Fruit fly (Drosophila melanogaster) whole organism, prepupa: ENCODE results near the gene Task7.

ENCODE experiments used
- Blimp-1 ChIP-seq: fragments of 200-800 bp; sonication (Bioruptor generic); optimal IDR thresholded peaks from 3 replicates; lab custom pipeline; 2017; ENCODE audit warnings: missing biosample characterization, missing genetic modification characterization, mild to moderate bottlenecking, moderate library complexity, missing genetic modification reagents
- CG10631 ChIP-seq: fragments of 200-800 bp; sonication (Bioruptor generic); optimal IDR thresholded peaks from 2 replicates; lab custom pipeline; 2016; ENCODE audit warnings: missing biosample characterization, missing genetic modification characterization
- CG11902 ChIP-seq: fragments of 200-800 bp; sonication (Bioruptor generic); optimal IDR thresholded peaks from 3 replicates; lab custom pipeline; 2016; ENCODE audit warnings: missing biosample characterization, missing genetic modification characterization
- CG15336 ChIP-seq: fragments of 200-800 bp; sonication (Bioruptor generic); IDR thresholded peaks from 2 replicates; pipeline ENCODE4 v1.3.6; 2022; ENCODE audit warnings: missing biosample characterization, missing genetic modification characterization
- CG1621 ChIP-seq: fragments of 200-800 bp; sonication (Bioruptor generic); optimal IDR thresholded peaks from 3 replicates; lab custom pipeline; 2018; ENCODE audit warnings: missing biosample characterization, mild to moderate bottlenecking, missing genetic modification characterization
- CG31627 ChIP-seq: fragments of 200-800 bp; sonication (Bioruptor generic); optimal IDR thresholded peaks from 3 replicates; lab custom pipeline; 2016; ENCODE audit warnings: missing biosample characterization, missing genetic modification characterization
- CG34406 ChIP-seq: fragments of 200-800 bp; sonication (Bioruptor generic); optimal IDR thresholded peaks from 3 replicates; lab custom pipeline; 2016; ENCODE audit warnings: missing biosample characterization, missing genetic modification characterization
- CG3919 ChIP-seq: fragments of 200-800 bp; sonication (Bioruptor generic); optimal IDR thresholded peaks from 3 replicates; lab custom pipeline; 2016; ENCODE audit warnings: missing biosample characterization, missing genetic modification characterization
- CG6163 ChIP-seq: fragments of 200-800 bp; sonication (Bioruptor generic); IDR thresholded peaks from 3 replicates; pipeline ENCODE4 v1.3.6; 2022; ENCODE audit warnings: missing biosample characterization, missing genetic modification characterization
- CG6792 ChIP-seq: fragments of 200-800 bp; sonication (Bioruptor generic); optimal IDR thresholded peaks from 3 replicates; lab custom pipeline; 2016; ENCODE audit warnings: missing biosample characterization, missing genetic modification characterization
- CG6808 ChIP-seq: fragments of 200-800 bp; sonication (Bioruptor generic); optimal IDR thresholded peaks from 3 replicates; lab custom pipeline; 2017; ENCODE audit warnings: missing biosample characterization, missing genetic modification characterization, mild to moderate bottlenecking, moderate library complexity, missing genetic modification reagents
- CG8119 ChIP-seq: fragments of 200-800 bp; sonication (Bioruptor generic); IDR thresholded peaks from 3 replicates; pipeline ENCODE4 v1.3.6; 2022; ENCODE audit warnings: missing biosample characterization, missing genetic modification characterization
- CG8632 ChIP-seq: fragments of 200-800 bp; sonication (Bioruptor generic); optimal IDR thresholded peaks from 3 replicates; lab custom pipeline; 2016; ENCODE audit warnings: missing biosample characterization, missing genetic modification characterization
- CG9139 ChIP-seq: fragments of 200-800 bp; sonication (Bioruptor generic); optimal IDR thresholded peaks from 3 replicates; lab custom pipeline; 2017; ENCODE audit warnings: missing biosample characterization, mild to moderate bottlenecking, missing genetic modification characterization
- Eip75B ChIP-seq: fragments of 200-800 bp; sonication (Bioruptor generic); optimal IDR thresholded peaks from 3 replicates; lab custom pipeline; 2016; ENCODE audit warnings: missing biosample characterization, missing genetic modification characterization
- Eip78C ChIP-seq: fragments of 200-800 bp; sonication (Bioruptor generic); peaks from one replicate; lab custom pipeline; 2016; ENCODE audit warnings: missing biosample characterization, missing genetic modification characterization
- Eip93F ChIP-seq: fragments of 200-800 bp; sonication (Bioruptor generic); optimal IDR thresholded peaks from 2 replicates; lab custom pipeline; 2016; ENCODE audit warnings: missing biosample characterization, mild to moderate bottlenecking, missing genetic modification characterization
- Ets21C ChIP-seq: fragments of 200-800 bp; sonication (Bioruptor generic); optimal IDR thresholded peaks from 3 replicates; lab custom pipeline; 2016; ENCODE audit warnings: missing biosample characterization, missing genetic modification characterization
- Ets96B ChIP-seq: fragments of 200-800 bp; optimal IDR thresholded peaks from 2 replicates; lab custom pipeline; 2019; ENCODE audit warnings: missing biosample characterization, mild to moderate bottlenecking, missing genetic modification characterization, moderate library complexity
- Gug ChIP-seq: fragments of 200-800 bp; sonication (Bioruptor generic); IDR thresholded peaks from 2 replicates; pipeline ENCODE4 v1.3.6; 2022; ENCODE audit warnings: missing biosample characterization, missing genetic modification characterization
- Hr38 ChIP-seq: sonication (Bioruptor generic); optimal IDR thresholded peaks from 2 replicates; lab custom pipeline; 2016; ENCODE audit warnings: missing biosample characterization, missing genetic modification characterization
- Hr39 ChIP-seq: fragments of 200-800 bp; sonication (Bioruptor generic); optimal IDR thresholded peaks from 2 replicates; lab custom pipeline; 2016; ENCODE audit warnings: missing biosample characterization, missing genetic modification characterization
- Hr4 ChIP-seq: fragments of 200-800 bp; sonication (Bioruptor generic); optimal IDR thresholded peaks from 3 replicates; lab custom pipeline; 2016; ENCODE audit warnings: missing biosample characterization, missing genetic modification characterization
- Met ChIP-seq: fragments of 200-800 bp; sonication (Bioruptor generic); optimal IDR thresholded peaks from 3 replicates; lab custom pipeline; 2016; ENCODE audit warnings: missing biosample characterization, missing genetic modification characterization
- OdsH ChIP-seq: fragments of 200-800 bp; sonication (Bioruptor generic); optimal IDR thresholded peaks from 3 replicates; lab custom pipeline; 2016; ENCODE audit warnings: missing biosample characterization, missing genetic modification characterization
- Smox ChIP-seq: fragments of 200-800 bp; sonication (Bioruptor generic); optimal IDR thresholded peaks from 3 replicates; lab custom pipeline; 2016; ENCODE audit warnings: missing biosample characterization, missing genetic modification characterization
- Sox102F ChIP-seq: fragments of 200-800 bp; sonication (Bioruptor generic); optimal IDR thresholded peaks from 2 replicates; lab custom pipeline; 2016; ENCODE audit warnings: missing biosample characterization, mild to moderate bottlenecking, missing genetic modification characterization
- Sox14 ChIP-seq: fragments of 200-800 bp; sonication (Bioruptor generic); optimal IDR thresholded peaks from 3 replicates; lab custom pipeline; 2016; ENCODE audit warnings: missing biosample characterization, missing genetic modification characterization
- Sox15 ChIP-seq: fragments of 200-800 bp; sonication (Bioruptor generic); optimal IDR thresholded peaks from 3 replicates; lab custom pipeline; 2016; ENCODE audit warnings: missing biosample characterization, missing genetic modification characterization
- achi ChIP-seq: fragments of 200-800 bp; sonication (Bioruptor generic); optimal IDR thresholded peaks from 3 replicates; lab custom pipeline; 2016; ENCODE audit warnings: missing biosample characterization, missing genetic modification characterization
- acj6 ChIP-seq: fragments of 200-800 bp; sonication (Bioruptor generic); optimal IDR thresholded peaks from 3 replicates; lab custom pipeline; 2016; ENCODE audit warnings: missing biosample characterization, missing genetic modification characterization
- cyc ChIP-seq: fragments of 200-800 bp; sonication (Bioruptor generic); optimal IDR thresholded peaks from 3 replicates; lab custom pipeline; 2016; ENCODE audit warnings: missing biosample characterization, missing genetic modification characterization
- eg ChIP-seq: fragments of 200-800 bp; sonication (Bioruptor generic); IDR thresholded peaks from 3 replicates; pipeline ENCODE4 v1.3.6; 2022; ENCODE audit warnings: missing biosample characterization, missing genetic modification characterization
- esn ChIP-seq: fragments of 200-800 bp; sonication (Bioruptor generic); optimal IDR thresholded peaks from 2 replicates; lab custom pipeline; 2016; ENCODE audit warnings: missing biosample characterization, mild to moderate bottlenecking, missing genetic modification characterization, moderate library complexity
- fd59A ChIP-seq: fragments of 200-800 bp; sonication (Bioruptor generic); optimal IDR thresholded peaks from 2 replicates; lab custom pipeline; 2017; ENCODE audit warnings: missing biosample characterization, mild to moderate bottlenecking, missing genetic modification characterization, missing genetic modification reagents
- fd85E ChIP-seq: fragments of 200-800 bp; sonication (Bioruptor generic); optimal IDR thresholded peaks from 3 replicates; lab custom pipeline; 2016; ENCODE audit warnings: missing biosample characterization, missing genetic modification characterization
- fkh ChIP-seq: fragments of 200-800 bp; sonication (Bioruptor generic); optimal IDR thresholded peaks from 3 replicates; lab custom pipeline; 2017; ENCODE audit warnings: missing biosample characterization, mild to moderate bottlenecking, missing genetic modification characterization, moderate library complexity
- lz ChIP-seq: fragments of 200-800 bp; sonication (Bioruptor generic); optimal IDR thresholded peaks from 3 replicates; lab custom pipeline; 2016; ENCODE audit warnings: missing biosample characterization, missing genetic modification characterization
- svp ChIP-seq: fragments of 200-800 bp; sonication (Bioruptor generic); peaks from one replicate; lab custom pipeline; 2016; ENCODE audit warnings: missing biosample characterization, missing genetic modification characterization
- topi ChIP-seq: fragments of 200-800 bp; sonication (Bioruptor generic); optimal IDR thresholded peaks from 3 replicates; lab custom pipeline; 2016; ENCODE audit warnings: missing biosample characterization, missing genetic modification characterization
- vri ChIP-seq: fragments of 200-800 bp; sonication (Bioruptor generic); optimal IDR thresholded peaks from 3 replicates; lab custom pipeline; 2016; ENCODE audit warnings: missing biosample characterization, mild to moderate bottlenecking, missing genetic modification characterization

The Task7 gene

dm6 chr3R:9430344-9431253 is 18.5 kb upstream of the Task7 start (continued):
- peak; percentile 27 for TF ChIP-seq OdsH (GFP tag; lab: Kevin White, UChicago)
- no peak for TF ChIP-seq Ets21C (GFP tag; lab: Kevin White, UChicago)
- peak; percentile 45; the same call in 1 of the 3 replicates for TF ChIP-seq CG8119 (GFP tag; lab: Robert Waterston, UW)
- no peak for TF ChIP-seq CG6792
- no peak for TF ChIP-seq Hr38
- TF ChIP-seq CG34406 (GFP tag; lab: Kevin White, UChicago): no peak
- TF ChIP-seq Sox15: no peak
- peak; percentile 26; the same call in 1 of the 2 replicates for TF ChIP-seq Gug (GFP tag; lab: Robert Waterston, UW)

dm6 chr3R:9428988-9429387 is 16.9 kb upstream of the Task7 start:
- TF ChIP-seq CG6163: peak; percentile 52; the same call in 2 of the 3 replicates
- TF ChIP-seq acj6 (GFP tag; lab: Kevin White, UChicago): peak; percentile 19
- TF ChIP-seq CG31627: peak; percentile 60
- peak; percentile 90 for TF ChIP-seq Eip93F (GFP tag; lab: Kevin White, UChicago)
- TF ChIP-seq fd85E: no peak
- TF ChIP-seq CG8632: no peak
- TF ChIP-seq Sox14 (GFP tag; lab: Kevin White, UChicago): peak; percentile 60
- peak; percentile 39 for TF ChIP-seq achi
- TF ChIP-seq vri (GFP tag; lab: Kevin White, UChicago): peak; percentile 96
- TF ChIP-seq Sox102F: peak; percentile 61
- TF ChIP-seq OdsH (GFP tag; lab: Kevin White, UChicago): peak; percentile 7
- TF ChIP-seq Hr39 (GFP tag; lab: Kevin White, UChicago): peak; percentile 66
- peak; percentile 75 for TF ChIP-seq fkh
- no peak for TF ChIP-seq CG1621 (tag; lab: Kevin White, UChicago)
- TF ChIP-seq eg (GFP tag; lab: Robert Waterston, UW): no peak
- TF ChIP-seq Eip75B (GFP tag; lab: Kevin White, UChicago): no peak
- no peak for TF ChIP-seq fd59A
- peak; percentile 56 for TF ChIP-seq topi
- peak; percentile 60 for TF ChIP-seq cyc (GFP tag; lab: Kevin White, UChicago)
- no peak for TF ChIP-seq CG11902 (GFP tag; lab: Kevin White, UChicago)
- TF ChIP-seq svp (GFP tag; lab: Kevin White, UChicago): peak; percentile 89
- no peak for TF ChIP-seq Sox15
- TF ChIP-seq CG34406 (GFP tag; lab: Kevin White, UChicago): peak; percentile 27
- no peak for TF ChIP-seq CG9139 (GFP tag; lab: Kevin White, UChicago)
- peak; percentile 66 for TF ChIP-seq esn
- peak; percentile 21 for TF ChIP-seq Hr4 (GFP tag; lab: Kevin White, UChicago)
- peak; percentile 39 for TF ChIP-seq CG6792
- TF ChIP-seq Blimp-1 (GFP tag; lab: Kevin White, UChicago): peak; percentile 15
- TF ChIP-seq Smox: peak; percentile 63
- TF ChIP-seq CG10631 (GFP tag; lab: Kevin White, UChicago): no peak
- peak; percentile 2 for TF ChIP-seq Ets21C (GFP tag; lab: Kevin White, UChicago)
- TF ChIP-seq lz: peak; percentile 41
- TF ChIP-seq Hr38: no peak
- TF ChIP-seq CG15336 (GFP tag; lab: Robert Waterston, UW): no peak
- peak; percentile 70 for TF ChIP-seq Eip78C (GFP tag; lab: Kevin White, UChicago)
- no peak for TF ChIP-seq CG6808 (GFP tag; lab: Kevin White, UChicago)
- peak; percentile 71 for TF ChIP-seq Met (GFP tag; lab: Kevin White, UChicago)
- TF ChIP-seq Ets96B (tag; lab: Kevin White, UChicago): no peak
- TF ChIP-seq CG3919 (GFP tag; lab: Kevin White, UChicago): peak; percentile 9
